Worm (Caenorhabditis elegans) whole organism, L4 larva: ENCODE results near the gene cdh-7.

ENCODE experiments used
- D1046.2 ChIP-seq: fragments of 200-800 bp; sonication (Bioruptor generic); IDR thresholded peaks from 2 replicates; pipeline ENCODE4 v1.3.6; 2022; ENCODE audit warnings: missing genetic modification characterization, missing compliant biosample characterization
- F37D6.2 ChIP-seq: sonication (generic microtip); optimal IDR thresholded peaks from 2 replicates; lab custom pipeline; 2016; ENCODE audit warnings: mild to moderate bottlenecking, missing genetic modification characterization, missing compliant biosample characterization
- F44E2.7 ChIP-seq: fragments of 200-800 bp; sonication (Bioruptor generic); IDR thresholded peaks from 2 replicates; pipeline ENCODE4 v2.1.2; 2022; ENCODE audit warnings: missing genetic modification characterization, missing compliant biosample characterization
- F49E8.2 ChIP-seq: sonication (generic microtip); optimal IDR thresholded peaks from 2 replicates; lab custom pipeline; 2016; ENCODE audit warnings: missing compliant biosample characterization, mild to moderate bottlenecking, missing genetic modification characterization, borderline replicate concordance
- R02D3.7 ChIP-seq: fragments of 150-350 bp; sonication (generic microtip); optimal IDR thresholded peaks from 3 replicates; lab custom pipeline; 2014; ENCODE audit warnings: missing biosample characterization, missing genetic modification characterization
- T26A8.4 ChIP-seq: fragments of 200-800 bp; sonication (Bioruptor generic); IDR thresholded peaks from 2 replicates; pipeline ENCODE4 v1.3.6; 2022; ENCODE audit warnings: missing genetic modification characterization, missing compliant biosample characterization
- Y48G9A.11 ChIP-seq: fragments of 200-800 bp; sonication (Bioruptor generic); IDR thresholded peaks from 2 replicates; pipeline ENCODE4 v1.3.6; 2022; ENCODE audit warnings: missing genetic modification reagents, missing genetic modification characterization, missing compliant biosample characterization
- Y5F2A.4 ChIP-seq: fragments of 200-800 bp; sonication (Bioruptor generic); optimal IDR thresholded peaks from 2 replicates; lab custom pipeline; 2018; ENCODE audit warnings: mild to moderate bottlenecking, missing genetic modification characterization, missing compliant biosample characterization
- Y75B8A.6 ChIP-seq: fragments of 200-800 bp; sonication (Bioruptor generic); IDR thresholded peaks from 2 replicates; pipeline ENCODE4 v1.3.6; 2022; ENCODE audit warnings: missing genetic modification reagents, missing genetic modification characterization, missing compliant biosample characterization
- ZK546.5 ChIP-seq, 2 experiments: sonication (generic microtip); optimal IDR thresholded peaks; 2 replicates each; lab custom pipeline; 2017; ENCODE audit warnings: missing biosample characterization in 2 of 2, missing genetic modification characterization in 2 of 2
- aha-1 ChIP-seq: fragments of 150-350 bp; peaks from one replicate; lab custom pipeline; 2014; ENCODE audit warnings: missing biosample characterization, missing genetic modification characterization
- aly-2 ChIP-seq: sonication (generic microtip); optimal IDR thresholded peaks from 2 replicates; lab custom pipeline; 2018; ENCODE audit warnings: missing biosample characterization, missing genetic modification characterization
- ama-1 ChIP-seq: fragments of 150-350 bp; optimal IDR thresholded peaks from 2 replicates; lab custom pipeline; 2014; ENCODE audit warnings: inconsistent platforms, mixed read lengths
- arid-1 ChIP-seq: fragments of 200-800 bp; sonication (Bioruptor generic); conservative IDR thresholded peaks from 2 replicates; pipeline ENCODE4 v1.3.6; 2022; ENCODE audit warnings: missing genetic modification reagents, missing genetic modification characterization, missing compliant biosample characterization
- attf-4 ChIP-seq: sonication (generic microtip); optimal IDR thresholded peaks from 3 replicates; lab custom pipeline; 2017; ENCODE audit warnings: missing biosample characterization, missing genetic modification characterization
- ceh-28 ChIP-seq: fragments of 150-350 bp; optimal IDR thresholded peaks from 2 replicates; lab custom pipeline; 2014; ENCODE audit warnings: missing biosample characterization, missing genetic modification reagents, missing genetic modification characterization
- ceh-32 ChIP-seq: sonication (generic microtip); optimal IDR thresholded peaks from 2 replicates; lab custom pipeline; 2016; ENCODE audit warnings: mild to moderate bottlenecking, missing genetic modification characterization, missing compliant biosample characterization; ENCODE audit not compliant: poor library complexity
- ceh-82 ChIP-seq: sonication (generic microtip); optimal IDR thresholded peaks from 2 replicates; lab custom pipeline; 2017; ENCODE audit warnings: missing biosample characterization, missing genetic modification characterization
- cey-2 ChIP-seq: sonication (generic microtip); optimal IDR thresholded peaks from 3 replicates; lab custom pipeline; 2017; ENCODE audit warnings: missing genetic modification characterization, mild to moderate bottlenecking, missing compliant biosample characterization, antibody characterized with exemption, borderline replicate concordance; ENCODE audit not compliant: insufficient read depth
- ctbp-1 ChIP-seq: fragments of 200-800 bp; sonication (Bioruptor generic); IDR thresholded peaks from 2 replicates; pipeline ENCODE4 v1.3.6; 2022; ENCODE audit warnings: missing genetic modification reagents, missing genetic modification characterization, missing compliant biosample characterization
- dmd-8 ChIP-seq: fragments of 200-800 bp; sonication (Bioruptor generic); IDR thresholded peaks from 2 replicates; pipeline ENCODE4 v1.3.6; 2022; ENCODE audit warnings: missing genetic modification characterization, missing compliant biosample characterization
- dmd-9 ChIP-seq: fragments of 200-800 bp; sonication (Bioruptor generic); IDR thresholded peaks from 2 replicates; pipeline ENCODE4 v1.3.6; 2022; ENCODE audit warnings: missing genetic modification reagents, missing genetic modification characterization, missing compliant biosample characterization
- egl-27 ChIP-seq: sonication (generic microtip); optimal IDR thresholded peaks from 3 replicates; lab custom pipeline; 2017; ENCODE audit warnings: missing biosample characterization, missing genetic modification reagents, missing genetic modification characterization
- hlh-11 ChIP-seq: fragments of 200-800 bp; sonication (Bioruptor generic); optimal IDR thresholded peaks from 2 replicates; lab custom pipeline; 2018; ENCODE audit warnings: mild to moderate bottlenecking, missing genetic modification characterization, missing compliant biosample characterization
- jun-1 ChIP-seq: fragments of 150-350 bp; optimal IDR thresholded peaks from 2 replicates; lab custom pipeline; 2014; ENCODE audit warnings: missing biosample characterization, missing genetic modification reagents, missing genetic modification characterization
- lim-7 ChIP-seq: fragments of 200-800 bp; sonication (Bioruptor generic); IDR thresholded peaks from 2 replicates; pipeline ENCODE4 v1.3.6; 2022; ENCODE audit warnings: missing genetic modification characterization, missing compliant biosample characterization
- lin-1 ChIP-seq: fragments of 200-800 bp; sonication (Bioruptor generic); IDR thresholded peaks from 2 replicates; pipeline ENCODE4 v1.3.6; 2022; ENCODE audit warnings: missing genetic modification reagents, missing genetic modification characterization, missing compliant biosample characterization
- lin-13 ChIP-seq: fragments of 150-350 bp; optimal IDR thresholded peaks from 2 replicates; lab custom pipeline; 2014; ENCODE audit warnings: missing biosample characterization, missing genetic modification reagents, missing genetic modification characterization
- lin-38 ChIP-seq: fragments of 200-800 bp; sonication (Bioruptor generic); IDR thresholded peaks from 2 replicates; pipeline ENCODE4 v1.3.6; 2022; ENCODE audit warnings: missing genetic modification reagents, missing genetic modification characterization, missing compliant biosample characterization
- lin-39 ChIP-seq: fragments of 150-350 bp; optimal IDR thresholded peaks from 2 replicates; lab custom pipeline; 2014; ENCODE audit warnings: missing biosample characterization, missing genetic modification reagents, missing genetic modification characterization
- lsy-2 ChIP-seq, 2 experiments: fragments of 150-350 bp in 1 of 2; sonication (generic microtip) in 1 of 2; optimal IDR thresholded peaks; 2 replicates each; lab custom pipeline; 2014 to 2017; ENCODE audit warnings: missing biosample characterization in 2 of 2, missing genetic modification characterization in 2 of 2
- madf-9 ChIP-seq: fragments of 200-800 bp; sonication (Bioruptor generic); conservative IDR thresholded peaks from 2 replicates; pipeline ENCODE4 v1.3.6; 2022; ENCODE audit warnings: missing genetic modification reagents, missing genetic modification characterization, missing compliant biosample characterization
- mdl-1 ChIP-seq, 2 experiments: fragments of 150-350 bp in 1 of 2; sonication (generic microtip) in 1 of 2; optimal IDR thresholded peaks; 2 replicates each; lab custom pipeline; 2014 to 2017; ENCODE audit warnings: missing biosample characterization in 2 of 2, missing genetic modification characterization in 2 of 2
- mdt-29 ChIP-seq: fragments of 200-800 bp; sonication (Bioruptor generic); IDR thresholded peaks from 2 replicates; pipeline ENCODE4 v1.3.6; 2022; ENCODE audit warnings: missing genetic modification reagents, missing genetic modification characterization, missing compliant biosample characterization
- nhr-10 ChIP-seq: fragments of 150-350 bp; optimal IDR thresholded peaks from 2 replicates; lab custom pipeline; 2014; ENCODE audit warnings: missing biosample characterization, missing genetic modification characterization
- nhr-102 ChIP-seq: sonication (generic microtip); optimal IDR thresholded peaks from 2 replicates; lab custom pipeline; 2016; ENCODE audit warnings: mild to moderate bottlenecking, missing genetic modification characterization, moderate library complexity, missing compliant biosample characterization
- nhr-11 ChIP-seq: fragments of 150-350 bp; optimal IDR thresholded peaks from 2 replicates; lab custom pipeline; 2014; ENCODE audit warnings: missing biosample characterization, missing genetic modification characterization
- nhr-111 ChIP-seq: fragments of 200-800 bp; sonication (Bioruptor generic); optimal IDR thresholded peaks from 2 replicates; lab custom pipeline; 2018; ENCODE audit warnings: mild to moderate bottlenecking, missing genetic modification characterization, missing compliant biosample characterization
- nhr-28 ChIP-seq: fragments of 150-350 bp; optimal IDR thresholded peaks from 2 replicates; lab custom pipeline; 2014; ENCODE audit warnings: missing biosample characterization, missing genetic modification characterization
- nhr-42 ChIP-seq: fragments of 200-800 bp; sonication (Bioruptor generic); IDR thresholded peaks from 2 replicates; pipeline ENCODE4 v1.3.6; 2022; ENCODE audit warnings: missing genetic modification characterization, missing compliant biosample characterization
- nhr-48 ChIP-seq: sonication (generic microtip); optimal IDR thresholded peaks from 2 replicates; lab custom pipeline; 2016; ENCODE audit warnings: mild to moderate bottlenecking, missing genetic modification characterization, missing compliant biosample characterization
- php-3 ChIP-seq: fragments of 200-800 bp; sonication (Bioruptor generic); IDR thresholded peaks from 2 replicates; pipeline ENCODE4 v1.3.6; 2022; ENCODE audit warnings: missing genetic modification reagents, missing genetic modification characterization, missing compliant biosample characterization
- spr-1 ChIP-seq: sonication (generic microtip); optimal IDR thresholded peaks from 2 replicates; lab custom pipeline; 2016; ENCODE audit warnings: mild to moderate bottlenecking, missing genetic modification characterization, missing compliant biosample characterization
- tag-97 ChIP-seq: fragments of 200-800 bp; sonication (Bioruptor generic); IDR thresholded peaks from 2 replicates; pipeline ENCODE4 v1.3.6; 2022; ENCODE audit warnings: missing genetic modification characterization, missing compliant biosample characterization
- tra-1 ChIP-seq: fragments of 200-800 bp; sonication (Bioruptor generic); IDR thresholded peaks from 2 replicates; pipeline ENCODE4 v1.3.6; 2022; ENCODE audit warnings: missing genetic modification reagents, missing genetic modification characterization, missing compliant biosample characterization
- unc-62 ChIP-seq, 3 experiments: fragments of 150-350 bp in 1 of 3; sonication (generic microtip); optimal IDR thresholded peaks in 2 of 3; peaks in 1 of 3; 1 replicate in 1 of 3; 2 replicates in 2 of 3; lab custom pipeline; 2014 to 2017; ENCODE audit warnings: missing biosample characterization in 3 of 3, missing genetic modification characterization in 3 of 3, missing genetic modification reagents in 3 of 3, missing genotype in 1 of 3
- zfp-3 ChIP-seq: fragments of 200-800 bp; sonication (Bioruptor generic); conservative IDR thresholded peaks from 2 replicates; pipeline ENCODE4 v1.3.6; 2022; ENCODE audit warnings: missing genetic modification reagents, missing genetic modification characterization, missing compliant biosample characterization
- ztf-11 ChIP-seq: fragments of 150-350 bp; optimal IDR thresholded peaks from 2 replicates; lab custom pipeline; 2014; ENCODE audit warnings: missing biosample characterization, missing genetic modification characterization

Gene cdh-7

DNA sequence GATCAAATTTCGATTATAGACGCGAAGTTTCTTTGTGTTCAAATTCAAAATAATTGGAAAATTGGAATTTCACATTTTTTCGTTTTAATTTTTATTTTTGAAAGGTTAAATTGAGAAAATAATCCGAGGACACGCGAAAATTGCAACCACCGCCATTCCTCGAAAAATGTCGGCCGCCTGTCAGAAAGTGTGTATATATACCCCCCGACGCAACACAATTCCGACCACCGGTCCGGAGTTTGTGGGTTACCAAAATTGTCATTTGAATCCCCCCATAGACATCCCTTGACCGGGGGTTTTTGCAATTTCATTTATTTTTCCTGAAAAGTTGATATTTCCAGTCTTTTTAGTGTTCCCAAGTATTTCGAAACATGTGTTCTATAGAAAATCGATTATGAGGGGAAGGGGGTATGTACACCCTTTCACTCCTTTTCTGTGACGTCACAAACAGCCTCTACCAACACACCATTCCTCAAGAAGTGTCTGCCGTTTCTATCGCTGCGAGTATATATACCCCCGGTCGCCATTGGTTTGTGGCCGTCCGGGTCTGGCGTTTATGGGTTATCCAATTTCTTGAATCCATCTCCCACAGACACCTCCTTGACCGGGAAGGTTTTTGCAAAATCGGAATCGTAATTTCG, 38.6 kb upstream of the cdh-7 start, which contains the start of gene W01D2.3 (continued):
- TF ChIP-seq aly-2 (tag; lab: Kevin White, UChicago) (peak; percentile 71), F44E2.7 (no peak), aha-1 (tag; lab: Kevin White, UChicago) (peak; percentile 14), cey-2 (tag; lab: Kevin White, UChicago) (peak; percentile 35), ceh-82 (tag; lab: Kevin White, UChicago) (no peak), nhr-102 (peak; percentile 92), lsy-2 (tag; optimal IDR thresholded peaks at IDR 0.05; lab: Kevin White, UChicago) (peak in 1 of 2 experiments; percentile 70), ceh-28 (tag; lab: Kevin White, UChicago) (peak; percentile 35), nhr-11 (no peak), dmd-9 (GFP tag; lab: Robert Waterston, UW) (peak; percentile 53; the same call in 1 of the 2 replicates), madf-9 (GFP tag; lab: Robert Waterston, UW) (peak; percentile 53; the same call in 1 of the 2 replicates), tag-97 (no peak), R02D3.7 (tag; lab: Kevin White, UChicago) (no peak), jun-1 (tag; lab: Kevin White, UChicago) (no peak), zfp-3 (GFP tag; lab: Robert Waterston, UW) (0 out of 2 replicates have a peak, but pooled peaks have one; percentile 51), nhr-10 (tag; lab: Kevin White, UChicago) (no peak), nhr-28 (peak; percentile 1), mdt-29 (0 out of 2 replicates have a peak, but pooled peaks have one; percentile 37), hlh-11 (tag; lab: Kevin White, UChicago) (peak; percentile 69), php-3 (peak; percentile 55; the same call in 1 of the 2 replicates), ctbp-1 (GFP tag; lab: Robert Waterston, UW) (peak; percentile 78), ceh-32 (tag; lab: Kevin White, UChicago) (peak; percentile 11), lin-13 (no peak), F37D6.2 (tag; lab: Kevin White, UChicago) (peak; percentile 76), mdl-1 (tag; optimal IDR thresholded peaks at IDR 0.05; lab: Kevin White, UChicago) (no peak), nhr-111 (GFP tag; lab: Kevin White, UChicago) (peak; percentile 93), nhr-48 (peak; percentile 78), spr-1 (tag; lab: Kevin White, UChicago) (peak; percentile 94), nhr-42 (GFP tag; lab: Robert Waterston, UW) (peak; percentile 89), Y48G9A.11 (peak; percentile 69), egl-27 (no peak), T26A8.4 (GFP tag; lab: Robert Waterston, UW) (peak; percentile 92)

DNA sequence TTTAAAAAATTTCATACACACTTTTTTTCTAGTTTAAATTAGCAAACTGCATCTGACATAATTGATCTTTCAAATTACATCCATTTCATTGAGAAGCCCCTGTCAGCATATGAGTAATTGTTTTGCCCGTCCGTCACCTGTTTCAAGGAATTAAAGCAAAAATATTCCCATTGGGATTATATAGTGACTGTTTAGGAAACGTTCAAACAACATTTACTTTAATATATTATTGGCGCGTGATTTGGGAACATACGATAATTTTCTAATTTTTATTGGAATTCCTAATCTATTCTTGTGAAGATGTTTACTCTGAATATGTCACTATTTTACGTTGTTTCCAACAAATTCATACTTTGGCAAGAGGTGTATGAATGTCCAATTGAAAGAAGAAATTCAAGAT, 37.3 kb upstream of the cdh-7 start, which contains the start of gene srt-11:
TSS of gene srt-11 (plus strand) at position 301 of the 400 bp plus-strand sequence.
- TF ChIP-seq ZK546.5 (tag; optimal IDR thresholded peaks at IDR 0.05; lab: Kevin White, UChicago) (no peak), lin-38 (no peak), nhr-42 (GFP tag; lab: Robert Waterston, UW) (no peak), dmd-8 (no peak), tra-1 (GFP tag; lab: Robert Waterston, UW) (no peak), F49E8.2 (tag; lab: Kevin White, UChicago) (no peak), arid-1 (no peak), aha-1 (tag; lab: Kevin White, UChicago) (peak; percentile 4)

DNA sequence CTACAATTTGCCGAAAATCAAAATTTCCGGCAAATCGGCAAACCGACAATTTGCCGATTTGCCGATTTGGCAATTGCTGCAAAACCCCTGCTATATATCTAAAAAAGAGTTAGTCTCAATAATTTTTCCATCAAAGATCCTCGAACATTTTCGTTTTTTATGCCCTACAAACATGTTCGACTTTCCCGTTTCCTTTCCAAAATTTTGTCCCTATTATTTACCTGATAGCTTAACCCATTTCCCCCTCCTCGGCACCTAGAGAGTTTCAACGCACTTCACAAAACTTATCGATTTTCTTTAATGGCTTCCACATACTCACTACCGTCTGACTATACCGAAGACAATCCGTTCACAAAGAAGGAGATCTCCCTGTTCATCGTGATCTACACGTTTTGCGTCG, 34.3 kb upstream of the cdh-7 start, which contains the start of gene W01D2.6:
TSS of gene W01D2.6 (plus strand) at position 301 of the 400 bp plus-strand sequence.
- TF ChIP-seq D1046.2 (GFP tag; lab: Robert Waterston, UW) = no peak
- TF ChIP-seq ama-1 (lab: Kevin White, UChicago) = no peak
- TF ChIP-seq lin-39 (tag; lab: Kevin White, UChicago) = no peak
- TF ChIP-seq lin-1 (GFP tag; lab: Robert Waterston, UW) = no peak
- no peak for TF ChIP-seq ceh-32 (tag; lab: Kevin White, UChicago)
- TF ChIP-seq Y75B8A.6 (GFP tag; lab: Robert Waterston, UW) = no peak
- no peak for TF ChIP-seq lin-13
- TF ChIP-seq attf-4 (tag; lab: Kevin White, UChicago) = no peak
- TF ChIP-seq Y5F2A.4 (GFP tag; lab: Kevin White, UChicago) = no peak
- no peak for TF ChIP-seq unc-62 (GFP tag; optimal IDR thresholded peaks at IDR 0.05 in 1 of 2; lab: Kevin White, UChicago)
- no peak for TF ChIP-seq unc-62 (tag; optimal IDR thresholded peaks at IDR 0.05; lab: Kevin White, UChicago)
- TF ChIP-seq lim-7 = no peak
- TF ChIP-seq nhr-111 (GFP tag; lab: Kevin White, UChicago) = no peak
- TF ChIP-seq ztf-11 (tag; lab: Kevin White, UChicago) = no peak
